Worm (Caenorhabditis elegans) whole organism, L3 larva: ENCODE measurements around the gene C05G5.7.

Experiments
- R02D3.7 ChIP-seq: fragments of 150-350 bp; optimal IDR thresholded peaks from 2 replicates; lab custom pipeline; 2014; ENCODE audit warnings: missing biosample characterization, missing genetic modification characterization
- aly-2 ChIP-seq: fragments of 150-350 bp; optimal IDR thresholded peaks from 2 replicates; lab custom pipeline; 2014; ENCODE audit warnings: missing biosample characterization, missing genetic modification characterization
- ama-1 ChIP-seq: fragments of 150-350 bp; optimal IDR thresholded peaks from 2 replicates; lab custom pipeline; 2018
- ceh-16 ChIP-seq: sonication (generic microtip); optimal IDR thresholded peaks from 2 replicates; lab custom pipeline; 2017; ENCODE audit warnings: missing biosample characterization, missing genetic modification characterization
- ceh-28 ChIP-seq: fragments of 150-350 bp; optimal IDR thresholded peaks from 2 replicates; lab custom pipeline; 2014; ENCODE audit warnings: missing biosample characterization, missing genetic modification reagents, missing genetic modification characterization
- ceh-82 ChIP-seq: fragments of 150-350 bp; optimal IDR thresholded peaks from 2 replicates; lab custom pipeline; 2014; ENCODE audit warnings: missing biosample characterization, missing genetic modification characterization
- ceh-9 ChIP-seq: sonication (generic microtip); optimal IDR thresholded peaks from 2 replicates; lab custom pipeline; 2018; ENCODE audit warnings: missing biosample characterization, missing genetic modification characterization
- daf-12 ChIP-seq: fragments of 150-350 bp; optimal IDR thresholded peaks from 2 replicates; lab custom pipeline; 2014; ENCODE audit warnings: missing biosample characterization, missing genetic modification reagents, missing genetic modification characterization
- egl-27 ChIP-seq: sonication (generic microtip); optimal IDR thresholded peaks from 4 replicates; lab custom pipeline; 2017; ENCODE audit warnings: missing biosample characterization, missing genetic modification reagents, missing genetic modification characterization
- egl-5 ChIP-seq: fragments of 150-350 bp; optimal IDR thresholded peaks from 2 replicates; lab custom pipeline; 2017; ENCODE audit warnings: missing biosample characterization, missing genetic modification reagents, missing genetic modification characterization, inconsistent platforms
- elt-1 ChIP-seq: fragments of 150-350 bp; optimal IDR thresholded peaks from 2 replicates; lab custom pipeline; 2014; ENCODE audit warnings: missing biosample characterization, missing genetic modification characterization
- elt-2 ChIP-seq: sonication (generic microtip); optimal IDR thresholded peaks from 2 replicates; lab custom pipeline; 2016; ENCODE audit warnings: missing genetic modification reagents, mild to moderate bottlenecking, missing genetic modification characterization, missing compliant biosample characterization
- fkh-10 ChIP-seq: sonication (generic microtip); optimal IDR thresholded peaks from 2 replicates; lab custom pipeline; 2017; ENCODE audit warnings: missing biosample characterization, missing genetic modification reagents, missing genetic modification characterization
- fkh-2 ChIP-seq: fragments of 150-350 bp; optimal IDR thresholded peaks from 2 replicates; lab custom pipeline; 2014; ENCODE audit warnings: missing biosample characterization, missing genetic modification reagents, missing genetic modification characterization
- fos-1 ChIP-seq: fragments of 150-350 bp; optimal IDR thresholded peaks from 2 replicates; lab custom pipeline; 2014; ENCODE audit warnings: missing biosample characterization, missing genetic modification characterization
- hmg-11 ChIP-seq: sonication (generic microtip); optimal IDR thresholded peaks from 2 replicates; lab custom pipeline; 2016; ENCODE audit warnings: missing genetic modification characterization, missing compliant biosample characterization
- jun-1 ChIP-seq: fragments of 150-350 bp; optimal IDR thresholded peaks from 2 replicates; lab custom pipeline; 2014; ENCODE audit warnings: missing biosample characterization, missing genetic modification reagents, missing genetic modification characterization
- lsy-12 ChIP-seq: sonication (generic microtip); optimal IDR thresholded peaks from 2 replicates; lab custom pipeline; 2016; ENCODE audit warnings: mild to moderate bottlenecking, missing genetic modification characterization, missing compliant biosample characterization
- nfya-1 ChIP-seq: sonication (generic microtip); optimal IDR thresholded peaks from 2 replicates; lab custom pipeline; 2017; ENCODE audit warnings: missing genetic modification characterization, mild to moderate bottlenecking, missing compliant biosample characterization, antibody characterized with exemption, moderate library complexity; ENCODE audit not compliant: insufficient read depth
- nhr-11 ChIP-seq: fragments of 150-350 bp; optimal IDR thresholded peaks from 2 replicates; lab custom pipeline; 2014; ENCODE audit warnings: missing biosample characterization, missing genetic modification characterization
- nhr-12 ChIP-seq: fragments of 150-350 bp; optimal IDR thresholded peaks from 2 replicates; lab custom pipeline; 2014; ENCODE audit warnings: missing biosample characterization, missing genetic modification characterization
- nhr-23 ChIP-seq: fragments of 150-350 bp; optimal IDR thresholded peaks from 2 replicates; lab custom pipeline; 2014; ENCODE audit warnings: missing biosample characterization, missing genetic modification reagents, missing genetic modification characterization
- nhr-237 ChIP-seq: fragments of 150-350 bp; optimal IDR thresholded peaks from 2 replicates; lab custom pipeline; 2014; ENCODE audit warnings: missing biosample characterization, missing genetic modification characterization
- nhr-67 ChIP-seq: fragments of 150-350 bp; optimal IDR thresholded peaks from 2 replicates; lab custom pipeline; 2014; ENCODE audit warnings: missing biosample characterization, missing genetic modification characterization
- nhr-76 ChIP-seq: fragments of 150-350 bp; sonication (generic microtip); optimal IDR thresholded peaks from 5 replicates; lab custom pipeline; 2014; ENCODE audit warnings: missing biosample characterization, missing genetic modification characterization
- pha-4 ChIP-seq: fragments of 150-350 bp; optimal IDR thresholded peaks from 2 replicates; lab custom pipeline; 2014; ENCODE audit warnings: missing biosample characterization, missing genetic modification reagents, missing genetic modification characterization
- pqm-1 ChIP-seq: fragments of 150-350 bp; optimal IDR thresholded peaks from 2 replicates; lab custom pipeline; 2017; ENCODE audit warnings: missing biosample characterization, missing genetic modification characterization, inconsistent platforms
- sea-2 ChIP-seq: fragments of 150-350 bp; sonication (generic microtip); optimal IDR thresholded peaks from 4 replicates; lab custom pipeline; 2014; ENCODE audit warnings: missing biosample characterization, missing genetic modification reagents, missing genetic modification characterization
- snpc-4 ChIP-seq: fragments of 150-350 bp; optimal IDR thresholded peaks from 2 replicates; lab custom pipeline; 2014; ENCODE audit warnings: missing biosample characterization, missing genetic modification characterization
- tbx-2 ChIP-seq: sonication (generic microtip); optimal IDR thresholded peaks from 2 replicates; lab custom pipeline; 2016; ENCODE audit warnings: mild to moderate bottlenecking, missing genetic modification characterization, missing compliant biosample characterization
- unc-39 ChIP-seq: sonication (generic microtip); optimal IDR thresholded peaks from 4 replicates; lab custom pipeline; 2017; ENCODE audit warnings: missing biosample characterization, missing genetic modification characterization
- zag-1 ChIP-seq: fragments of 150-350 bp; optimal IDR thresholded peaks from 2 replicates; lab custom pipeline; 2014; ENCODE audit warnings: missing biosample characterization, missing genetic modification characterization
- ztf-4 ChIP-seq: fragments of 150-350 bp; optimal IDR thresholded peaks from 2 replicates; lab custom pipeline; 2014; ENCODE audit warnings: missing biosample characterization, missing genetic modification characterization

C05G5.7 gene

ce11 chrX:14770336-14770735 is 26.8 kb upstream of the C05G5.7 start:
- peak; percentile 54 for TF ChIP-seq pqm-1 (tag; lab: Kevin White, UChicago)
- TF ChIP-seq elt-2 (tag; lab: Kevin White, UChicago) = peak; percentile 69
- TF ChIP-seq nhr-76 = no peak
- no peak for TF ChIP-seq tbx-2 (tag; lab: Kevin White, UChicago)
- TF ChIP-seq ceh-82 = no peak

- TF ChIP-seq zag-1 (no peak), jun-1 (tag; lab: Kevin White, UChicago) (peak; percentile 31), ama-1 (lab: Kevin White, UChicago) (no peak), nhr-76 (no peak), pqm-1 (tag; lab: Kevin White, UChicago) (peak; percentile 73), elt-2 (tag; lab: Kevin White, UChicago) (peak; percentile 78), nhr-23 (tag; lab: Kevin White, UChicago) (no peak), egl-5 (tag; lab: Kevin White, UChicago) (no peak), ceh-9 (tag; lab: Kevin White, UChicago) (no peak), snpc-4 (tag; lab: Kevin White, UChicago) (no peak)
Observed at ce11 chrX:14768989-14769388, 25.4 kb upstream of the C05G5.7 start.

DNA sequence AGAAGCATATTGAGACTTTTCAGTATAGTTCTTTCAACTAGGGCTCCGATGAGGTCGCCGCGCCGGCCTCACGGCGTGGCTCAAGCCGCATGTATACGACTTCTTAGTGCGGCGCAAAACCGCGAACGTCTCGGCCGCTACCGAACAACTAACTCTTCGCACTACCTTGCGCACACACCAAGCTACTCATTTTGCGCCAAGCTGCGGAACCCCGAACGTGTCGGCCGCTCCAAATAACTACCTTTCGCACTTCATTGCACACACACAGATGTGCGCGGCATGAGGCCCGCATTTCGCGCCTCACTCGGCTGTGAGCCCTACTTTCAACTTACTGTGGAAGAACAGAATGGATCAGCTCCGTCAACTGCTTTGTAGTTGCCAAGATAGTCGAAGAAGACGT is 24.2 kb upstream of the C05G5.7 start:
- TF ChIP-seq ceh-16 (tag; lab: Kevin White, UChicago) (no peak), tbx-2 (tag; lab: Kevin White, UChicago) (no peak), zag-1 (no peak), daf-12 (no peak), unc-39 (tag; lab: Kevin White, UChicago) (no peak), ceh-82 (no peak), egl-27 (tag; lab: Kevin White, UChicago) (no peak), aly-2 (no peak), egl-5 (tag; lab: Kevin White, UChicago) (no peak), ztf-4 (tag; lab: Kevin White, UChicago) (no peak)

DNA sequence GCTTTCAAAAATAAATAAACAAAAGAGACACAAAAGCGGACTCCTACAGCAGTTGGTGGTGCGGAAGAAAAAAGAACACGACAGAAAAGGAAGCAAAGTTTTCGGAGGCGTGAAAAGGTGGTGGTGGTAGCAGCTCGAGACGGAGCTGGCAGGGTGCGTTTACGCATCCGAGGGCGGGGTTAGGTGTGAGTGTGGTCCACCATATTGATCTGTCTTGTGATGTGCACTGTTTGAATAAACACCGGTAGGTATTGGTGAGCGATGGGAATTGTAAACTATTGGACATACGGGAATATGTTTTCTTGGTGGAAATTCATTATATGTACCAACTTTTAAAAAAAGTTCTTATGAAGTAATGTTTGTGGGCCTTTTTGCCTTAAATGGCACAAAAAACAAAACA is 17.4 kb upstream of the C05G5.7 start, which contains the start of gene C05G5.5:
C05G5.5 (minus strand) TSS at position 101 of the 400 bp plus-strand sequence.
- TF ChIP-seq lsy-12 (tag; lab: Kevin White, UChicago) (no peak), nhr-11 (tag; lab: Kevin White, UChicago) (no peak), hmg-11 (tag; lab: Kevin White, UChicago) (no peak), R02D3.7 (no peak), nhr-67 (tag; lab: Kevin White, UChicago) (no peak), ceh-82 (no peak), fkh-2 (tag; lab: Kevin White, UChicago) (no peak), tbx-2 (tag; lab: Kevin White, UChicago) (no peak)

- TF ChIP-seq ceh-82 (no peak), unc-39 (tag; lab: Kevin White, UChicago) (no peak), nhr-23 (tag; lab: Kevin White, UChicago) (no peak), ama-1 (lab: Kevin White, UChicago) (no peak), nhr-237 (tag; lab: Kevin White, UChicago) (no peak), nfya-1 (tag; lab: Kevin White, UChicago) (no peak), fos-1 (no peak), fkh-2 (tag; lab: Kevin White, UChicago) (no peak), sea-2 (no peak), pha-4 (no peak), ceh-16 (tag; lab: Kevin White, UChicago) (no peak), elt-1 (tag; lab: Kevin White, UChicago) (no peak), fkh-10 (no peak), egl-27 (tag; lab: Kevin White, UChicago) (no peak), nhr-12 (no peak), daf-12 (no peak), ceh-28 (no peak), hmg-11 (tag; lab: Kevin White, UChicago) (no peak), ceh-9 (tag; lab: Kevin White, UChicago) (no peak), jun-1 (tag; lab: Kevin White, UChicago) (no peak)
- TF ChIP-seq, all 47 proteins: peak for 0
Observed at ce11 chrX:14760166-14760565, 16.6 kb upstream of the C05G5.7 start.

- TF ChIP-seq egl-5 (tag; lab: Kevin White, UChicago) = no peak
- peak; percentile 62 for TF ChIP-seq pha-4
Observed at ce11 chrX:14759549-14759948, 16.0 kb upstream of the C05G5.7 start.
